Fruit fly (Drosophila melanogaster): ENCODE measurements around the gene nonA-l.

nonA-l gene

DNA sequence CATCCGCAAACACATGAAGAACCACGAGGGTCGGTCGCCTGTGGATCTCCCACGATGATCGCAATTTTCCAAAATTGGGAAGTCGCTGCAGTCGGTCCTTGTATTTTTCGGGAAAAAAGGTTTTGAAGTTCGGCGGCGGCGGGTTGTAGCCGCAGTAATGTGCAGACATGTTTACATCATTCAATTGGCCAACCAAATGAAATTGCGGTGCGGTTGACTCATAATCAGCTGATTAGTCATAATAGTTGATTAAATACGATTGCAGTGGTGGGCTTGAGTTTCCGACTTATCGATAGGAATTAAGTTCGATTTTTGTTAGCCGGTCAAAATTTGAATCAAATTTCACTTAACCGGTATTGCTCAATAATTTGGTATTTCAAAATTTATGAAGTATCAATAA, 12.1 kb downstream of the nonA-l start, which contains the start of gene CG14907 (continued):
- no peak for TF ChIP-seq GATAe (GFP tag; conservative IDR thresholded peaks at IDR 0.05)
- TF ChIP-seq CG8924 (tag; optimal IDR thresholded peaks at IDR 0.05): no peak
- no peak for TF ChIP-seq CG10543 (GFP tag; optimal IDR thresholded peaks at IDR 0.05)
- no peak for TF ChIP-seq CG3847 (GFP tag; IDR thresholded peaks at IDR 0.05)
- TF ChIP-seq fd3F (GFP tag; optimal IDR thresholded peaks at IDR 0.05): no peak
- TF ChIP-seq fd96Cb (tag; optimal IDR thresholded peaks at IDR 0.05): no peak
- no peak for TF ChIP-seq NC2β (GFP tag; optimal IDR thresholded peaks at IDR 0.05)
- no peak for TF ChIP-seq ham (GFP tag; IDR thresholded peaks at IDR 0.05)
- no peak for TF ChIP-seq Hmx (GFP tag; optimal IDR thresholded peaks at IDR 0.05)
- TF ChIP-seq CG14014 (GFP tag; IDR thresholded peaks at IDR 0.05): no peak
- TF ChIP-seq ssp (GFP tag; IDR thresholded peaks at IDR 0.05): 0 out of 2 replicates have a peak, but pooled peaks have one; percentile 23
- no peak for TF ChIP-seq CG4282 (GFP tag; optimal IDR thresholded peaks at IDR 0.05)
- TF ChIP-seq CG13296 (GFP tag; optimal IDR thresholded peaks at IDR 0.05): peak; percentile 5
- TF ChIP-seq nom (GFP tag; optimal IDR thresholded peaks at IDR 0.05): no peak
- TF ChIP-seq CG32772 (GFP tag; IDR thresholded peaks at IDR 0.05): no peak
- peak; percentile 91 for TF ChIP-seq E2f2 (GFP tag; IDR thresholded peaks at IDR 0.05)
- no peak for TF ChIP-seq HLH54F (GFP tag; optimal IDR thresholded peaks at IDR 0.05)
- no peak for TF ChIP-seq CG1024 (GFP tag; IDR thresholded peaks at IDR 0.05)
- no peak for TF ChIP-seq gcm2 (GFP tag; optimal IDR thresholded peaks at IDR 0.05)
- no peak for TF ChIP-seq crol (GFP tag; IDR thresholded peaks at IDR 0.05)
- TF ChIP-seq hth (optimal IDR thresholded peaks at IDR 0.05): no peak
- no peak for TF ChIP-seq NK7.1 (GFP tag; optimal IDR thresholded peaks at IDR 0.05)
- no peak for TF ChIP-seq CG12219 (GFP tag; optimal IDR thresholded peaks at IDR 0.05)
- no peak for TF ChIP-seq bowl (GFP tag; IDR thresholded peaks at IDR 0.05)
- TF ChIP-seq Deaf1 (tag; optimal IDR thresholded peaks at IDR 0.05): no peak
- no peak for TF ChIP-seq Chrac-16 (GFP tag; optimal IDR thresholded peaks at IDR 0.05)
- TF ChIP-seq CG17385 (GFP tag; optimal IDR thresholded peaks at IDR 0.05): no peak
- TF ChIP-seq tgo (GFP tag; IDR thresholded peaks at IDR 0.05): no peak
- TF ChIP-seq CG8765 (GFP tag; IDR thresholded peaks at IDR 0.05): no peak
- no peak for TF ChIP-seq h (optimal IDR thresholded peaks at IDR 0.05)
- TF ChIP-seq sqz (GFP tag; optimal IDR thresholded peaks at IDR 0.05): no peak
- TF ChIP-seq Hey (tag; optimal IDR thresholded peaks at IDR 0.05): no peak
- no peak for TF ChIP-seq CG4707 (GFP tag; optimal IDR thresholded peaks at IDR 0.05)
- no peak for TF ChIP-seq Lim3 (GFP tag; IDR thresholded peaks at IDR 0.05)
- TF ChIP-seq Neu2 (GFP tag; optimal IDR thresholded peaks at IDR 0.05; ENCODE audit: borderline replicate concordance): no peak
- no peak for TF ChIP-seq schlank (tag; optimal IDR thresholded peaks at IDR 0.05)
- no peak for TF ChIP-seq dmrt11E (tag; optimal IDR thresholded peaks at IDR 0.05)
- no peak for TF ChIP-seq Nf-YB (GFP tag; optimal IDR thresholded peaks at IDR 0.05)
- peak; percentile 49 for TF ChIP-seq Myb (GFP tag; optimal IDR thresholded peaks at IDR 0.05)
- TF ChIP-seq disco-r (GFP tag; optimal IDR thresholded peaks at IDR 0.05): no peak
- no peak for TF ChIP-seq CG12071 (GFP tag; optimal IDR thresholded peaks at IDR 0.05)
- no peak for TF ChIP-seq CG18011 (GFP tag; optimal IDR thresholded peaks at IDR 0.05)
- TF ChIP-seq D19A (tag; optimal IDR thresholded peaks at IDR 0.05): no peak
- peak; percentile 44 for TF ChIP-seq CG34376 (GFP tag; optimal IDR thresholded peaks at IDR 0.05)
- TF ChIP-seq Med (GFP tag): peak; percentile 80
- no peak for TF ChIP-seq Xbp1 (GFP tag; optimal IDR thresholded peaks at IDR 0.05)
- TF ChIP-seq B-H1 (GFP tag; IDR thresholded peaks at IDR 0.05): no peak
- no peak for TF ChIP-seq ttk (GFP tag; IDR thresholded peaks at IDR 0.05)
- TF ChIP-seq CG1233 (GFP tag; optimal IDR thresholded peaks at IDR 0.05): no peak
- TF ChIP-seq sob (GFP tag; IDR thresholded peaks at IDR 0.05): no peak
- no peak for TF ChIP-seq CG6765 (GFP tag; optimal IDR thresholded peaks at IDR 0.05)
- TF ChIP-seq wor (GFP tag; IDR thresholded peaks at IDR 0.05): no peak
- peak; percentile 8 for TF ChIP-seq CG3281 (GFP tag; optimal IDR thresholded peaks at IDR 0.05)
- no peak for TF ChIP-seq CG9437 (GFP tag; optimal IDR thresholded peaks at IDR 0.05)

Measured in whole organism, embryonic.